Worm (Caenorhabditis elegans) whole organism, L4 larva: ENCODE results near the gene srg-30.

Experiments used
- T20F7.1 ChIP-seq: fragments of 200-800 bp; sonication (Bioruptor generic); optimal IDR thresholded peaks from 2 replicates; lab custom pipeline; 2018; ENCODE audit warnings: mild to moderate bottlenecking, missing genetic modification characterization, missing compliant biosample characterization
- Y5F2A.4 ChIP-seq: fragments of 200-800 bp; sonication (Bioruptor generic); optimal IDR thresholded peaks from 2 replicates; lab custom pipeline; 2018; ENCODE audit warnings: mild to moderate bottlenecking, missing genetic modification characterization, missing compliant biosample characterization
- aha-1 ChIP-seq: fragments of 150-350 bp; peaks from one replicate; lab custom pipeline; 2014; ENCODE audit warnings: missing biosample characterization, missing genetic modification characterization
- ceh-44 ChIP-seq: fragments of 200-800 bp; sonication (Bioruptor generic); IDR thresholded peaks from 2 replicates; pipeline ENCODE4 v1.3.6; 2022; ENCODE audit warnings: missing genetic modification reagents, missing genetic modification characterization, missing compliant biosample characterization
- ctbp-1 ChIP-seq: fragments of 200-800 bp; sonication (Bioruptor generic); IDR thresholded peaks from 2 replicates; pipeline ENCODE4 v1.3.6; 2022; ENCODE audit warnings: missing genetic modification reagents, missing genetic modification characterization, missing compliant biosample characterization
- daf-16 ChIP-seq, 3 experiments: sonication (generic microtip); optimal IDR thresholded peaks; 2 replicates each; lab custom pipeline; 2016 to 2017; ENCODE audit warnings: missing genetic modification characterization in 3 of 3, missing genetic modification reagents in 3 of 3, mild to moderate bottlenecking in 2 of 3, missing compliant biosample characterization in 2 of 3, missing biosample characterization in 1 of 3, moderate library complexity in 1 of 3
- dmd-6 ChIP-seq: fragments of 200-800 bp; sonication (Bioruptor generic); IDR thresholded peaks from 2 replicates; pipeline ENCODE4 v1.3.6; 2022; ENCODE audit warnings: missing genetic modification reagents, missing genetic modification characterization, missing compliant biosample characterization
- duxl-1 ChIP-seq: sonication (generic microtip); optimal IDR thresholded peaks from 2 replicates; lab custom pipeline; 2016; ENCODE audit warnings: mild to moderate bottlenecking, missing genetic modification characterization, moderate library complexity, missing compliant biosample characterization; ENCODE audit not compliant: poor library complexity
- dve-1 ChIP-seq: sonication (generic microtip); optimal IDR thresholded peaks from 2 replicates; lab custom pipeline; 2017; ENCODE audit warnings: antibody characterized with exemption, mild to moderate bottlenecking, missing genetic modification characterization, missing compliant biosample characterization; ENCODE audit not compliant: insufficient read depth
- hif-1 ChIP-seq, 2 experiments: sonication (generic microtip); optimal IDR thresholded peaks; 2 replicates each; lab custom pipeline; 2016 to 2017; ENCODE audit warnings: missing compliant biosample characterization in 2 of 2, missing genetic modification characterization in 2 of 2, missing genetic modification reagents in 2 of 2, missing genotype in 2 of 2, mild to moderate bottlenecking in 1 of 2
- hlh-11 ChIP-seq: fragments of 200-800 bp; sonication (Bioruptor generic); optimal IDR thresholded peaks from 2 replicates; lab custom pipeline; 2018; ENCODE audit warnings: mild to moderate bottlenecking, missing genetic modification characterization, missing compliant biosample characterization
- hlh-30 ChIP-seq: sonication (generic microtip); optimal IDR thresholded peaks from 2 replicates; lab custom pipeline; 2017; ENCODE audit warnings: antibody characterized with exemption, mild to moderate bottlenecking, missing genetic modification characterization, missing compliant biosample characterization; ENCODE audit not compliant: insufficient read depth
- lin-1 ChIP-seq: fragments of 200-800 bp; sonication (Bioruptor generic); IDR thresholded peaks from 2 replicates; pipeline ENCODE4 v1.3.6; 2022; ENCODE audit warnings: missing genetic modification reagents, missing genetic modification characterization, missing compliant biosample characterization
- lir-3 ChIP-seq: sonication (generic microtip); optimal IDR thresholded peaks from 2 replicates; lab custom pipeline; 2016; ENCODE audit warnings: mild to moderate bottlenecking, missing genetic modification characterization, missing compliant biosample characterization
- lsy-2 ChIP-seq, 2 experiments: fragments of 150-350 bp in 1 of 2; sonication (generic microtip) in 1 of 2; optimal IDR thresholded peaks; 2 replicates each; lab custom pipeline; 2014 to 2017; ENCODE audit warnings: missing biosample characterization in 2 of 2, missing genetic modification characterization in 2 of 2
- madf-9 ChIP-seq: fragments of 200-800 bp; sonication (Bioruptor generic); conservative IDR thresholded peaks from 2 replicates; pipeline ENCODE4 v1.3.6; 2022; ENCODE audit warnings: missing genetic modification reagents, missing genetic modification characterization, missing compliant biosample characterization
- mdt-29 ChIP-seq: fragments of 200-800 bp; sonication (Bioruptor generic); IDR thresholded peaks from 2 replicates; pipeline ENCODE4 v1.3.6; 2022; ENCODE audit warnings: missing genetic modification reagents, missing genetic modification characterization, missing compliant biosample characterization
- mep-1 ChIP-seq: fragments of 150-350 bp; sonication (generic microtip); optimal IDR thresholded peaks from 3 replicates; lab custom pipeline; 2014; ENCODE audit warnings: missing biosample characterization, missing genetic modification characterization
- mes-2 ChIP-seq: sonication (generic microtip); optimal IDR thresholded peaks from 2 replicates; lab custom pipeline; 2016; ENCODE audit warnings: missing genotype, mild to moderate bottlenecking, missing genetic modification characterization, missing compliant biosample characterization; ENCODE audit not compliant: poor library complexity, severe bottlenecking
- mxl-2 ChIP-seq: fragments of 200-800 bp; sonication (Bioruptor generic); conservative IDR thresholded peaks from 2 replicates; pipeline ENCODE4 v1.3.6; 2022; ENCODE audit warnings: missing genetic modification reagents, missing genetic modification characterization, missing compliant biosample characterization
- mxl-3 ChIP-seq: fragments of 200-800 bp; sonication (Bioruptor generic); optimal IDR thresholded peaks from 2 replicates; lab custom pipeline; 2018; ENCODE audit warnings: mild to moderate bottlenecking, missing genetic modification characterization, missing compliant biosample characterization
- nhr-102 ChIP-seq: sonication (generic microtip); optimal IDR thresholded peaks from 2 replicates; lab custom pipeline; 2016; ENCODE audit warnings: mild to moderate bottlenecking, missing genetic modification characterization, moderate library complexity, missing compliant biosample characterization
- nhr-28 ChIP-seq: fragments of 150-350 bp; optimal IDR thresholded peaks from 2 replicates; lab custom pipeline; 2014; ENCODE audit warnings: missing biosample characterization, missing genetic modification characterization
- nhr-41 ChIP-seq: fragments of 200-800 bp; sonication (Bioruptor generic); IDR thresholded peaks from 2 replicates; pipeline ENCODE4 v1.3.6; 2022; ENCODE audit warnings: missing genetic modification reagents, missing genetic modification characterization, missing compliant biosample characterization
- nhr-48 ChIP-seq: sonication (generic microtip); optimal IDR thresholded peaks from 2 replicates; lab custom pipeline; 2016; ENCODE audit warnings: mild to moderate bottlenecking, missing genetic modification characterization, missing compliant biosample characterization
- nhr-6 ChIP-seq: fragments of 150-350 bp; optimal IDR thresholded peaks from 2 replicates; lab custom pipeline; 2014; ENCODE audit warnings: missing biosample characterization, missing genetic modification characterization
- nhr-77 ChIP-seq: fragments of 150-350 bp; optimal IDR thresholded peaks from 2 replicates; lab custom pipeline; 2014; ENCODE audit warnings: missing biosample characterization, missing genetic modification characterization
- php-3 ChIP-seq: fragments of 200-800 bp; sonication (Bioruptor generic); IDR thresholded peaks from 2 replicates; pipeline ENCODE4 v1.3.6; 2022; ENCODE audit warnings: missing genetic modification reagents, missing genetic modification characterization, missing compliant biosample characterization
- pqm-1 ChIP-seq: sonication (generic microtip); optimal IDR thresholded peaks from 2 replicates; lab custom pipeline; 2017; ENCODE audit warnings: missing biosample characterization, missing genetic modification characterization
- rbr-2 ChIP-seq: sonication (generic microtip); optimal IDR thresholded peaks from 2 replicates; lab custom pipeline; 2016; ENCODE audit warnings: missing genotype, missing genetic modification characterization, missing compliant biosample characterization
- snpc-4 ChIP-seq: fragments of 150-350 bp; optimal IDR thresholded peaks from 2 replicates; lab custom pipeline; 2014; ENCODE audit warnings: missing biosample characterization, missing genetic modification characterization
- spr-1 ChIP-seq: sonication (generic microtip); optimal IDR thresholded peaks from 2 replicates; lab custom pipeline; 2016; ENCODE audit warnings: mild to moderate bottlenecking, missing genetic modification characterization, missing compliant biosample characterization
- tag-97 ChIP-seq: fragments of 200-800 bp; sonication (Bioruptor generic); IDR thresholded peaks from 2 replicates; pipeline ENCODE4 v1.3.6; 2022; ENCODE audit warnings: missing genetic modification characterization, missing compliant biosample characterization
- tra-1 ChIP-seq: fragments of 200-800 bp; sonication (Bioruptor generic); IDR thresholded peaks from 2 replicates; pipeline ENCODE4 v1.3.6; 2022; ENCODE audit warnings: missing genetic modification reagents, missing genetic modification characterization, missing compliant biosample characterization
- unc-130 ChIP-seq: sonication (generic microtip); optimal IDR thresholded peaks from 2 replicates; lab custom pipeline; 2016; ENCODE audit warnings: missing genetic modification reagents, missing genetic modification characterization, missing compliant biosample characterization
- unc-39 ChIP-seq: sonication (generic microtip); optimal IDR thresholded peaks from 2 replicates; lab custom pipeline; 2017; ENCODE audit warnings: missing biosample characterization, missing genetic modification characterization
- unc-62 ChIP-seq, 3 experiments: fragments of 150-350 bp in 1 of 3; sonication (generic microtip); optimal IDR thresholded peaks in 2 of 3; peaks in 1 of 3; 1 replicate in 1 of 3; 2 replicates in 2 of 3; lab custom pipeline; 2014 to 2017; ENCODE audit warnings: missing biosample characterization in 3 of 3, missing genetic modification characterization in 3 of 3, missing genetic modification reagents in 3 of 3, missing genotype in 1 of 3
- zfp-2 ChIP-seq: sonication (generic microtip); optimal IDR thresholded peaks from 2 replicates; lab custom pipeline; 2016; ENCODE audit warnings: mild to moderate bottlenecking, missing genetic modification characterization, missing compliant biosample characterization
- zip-2 ChIP-seq: fragments of 150-350 bp; optimal IDR thresholded peaks from 2 replicates; lab custom pipeline; 2014; ENCODE audit warnings: missing biosample characterization, missing genetic modification characterization

Gene srg-30

ce11 chrV:6709050-6709683, 9.0 kb downstream of the srg-30 start, which contains the start of gene dlst-1 (continued):
- TF ChIP-seq mdt-29 (GFP tag; lab: Robert Waterston, UW) (no peak), zfp-2 (tag; lab: Kevin White, UChicago) (no peak), hif-1 (tag; optimal IDR thresholded peaks at IDR 0.05; lab: Kevin White, UChicago) (no peak), zip-2 (tag; lab: Kevin White, UChicago) (no peak), aha-1 (tag; lab: Kevin White, UChicago) (no peak), nhr-6 (tag; lab: Kevin White, UChicago) (no peak), unc-39 (tag; lab: Kevin White, UChicago) (no peak), nhr-41 (GFP tag; lab: Robert Waterston, UW) (no peak), mxl-2 (GFP tag; lab: Robert Waterston, UW) (no peak), duxl-1 (peak; percentile 35), dve-1 (tag; lab: Kevin White, UChicago) (peak; percentile 45), snpc-4 (no peak), ctbp-1 (GFP tag; lab: Robert Waterston, UW) (no peak), unc-130 (GFP tag; lab: Kevin White, UChicago) (peak; percentile 33), Y5F2A.4 (GFP tag; lab: Kevin White, UChicago) (no peak), spr-1 (tag; lab: Kevin White, UChicago) (peak; percentile 35)

- peak; percentile 84 for TF ChIP-seq pqm-1 (tag; lab: Kevin White, UChicago)
- no peak for TF ChIP-seq unc-62 (GFP tag; optimal IDR thresholded peaks at IDR 0.05 in 1 of 2; lab: Kevin White, UChicago)
- TF ChIP-seq unc-62 (tag; optimal IDR thresholded peaks at IDR 0.05; lab: Kevin White, UChicago), result no peak
- peak; percentile 28 for TF ChIP-seq nhr-6 (tag; lab: Kevin White, UChicago)
- TF ChIP-seq mep-1 (tag; lab: Kevin White, UChicago), result peak; percentile 58
- 0 out of 2 replicates have a peak, but pooled peaks have one; percentile 7 for TF ChIP-seq php-3 (GFP tag; lab: Robert Waterston, UW)
- TF ChIP-seq lin-1 (GFP tag; lab: Robert Waterston, UW), result 0 out of 2 replicates have a peak, but pooled peaks have one; percentile 53
- peak; percentile 66 for TF ChIP-seq nhr-28 (tag; lab: Kevin White, UChicago)
- peak; percentile 81 for TF ChIP-seq dve-1 (tag; lab: Kevin White, UChicago)
- TF ChIP-seq nhr-48 (tag; lab: Kevin White, UChicago), result peak; percentile 6
- no peak for TF ChIP-seq rbr-2 (tag; lab: Kevin White, UChicago)
- peak; percentile 62 for TF ChIP-seq nhr-77 (tag; lab: Kevin White, UChicago)
- peak; percentile 30 for TF ChIP-seq nhr-102 (tag; lab: Kevin White, UChicago)
- TF ChIP-seq dmd-6 (GFP tag; lab: Robert Waterston, UW), result peak; percentile 76
- TF ChIP-seq madf-9, result no peak
- TF ChIP-seq lir-3 (tag; lab: Kevin White, UChicago), result no peak
- peak; percentile 79 for TF ChIP-seq T20F7.1 (GFP tag; lab: Kevin White, UChicago)
- TF ChIP-seq tag-97 (GFP tag; lab: Robert Waterston, UW), result no peak
- TF ChIP-seq hlh-11 (tag; lab: Kevin White, UChicago), result peak; percentile 66
- peak; percentile 39 for TF ChIP-seq mxl-3 (GFP tag; lab: Kevin White, UChicago)
- TF ChIP-seq hlh-30 (tag; lab: Kevin White, UChicago), result peak; percentile 44
- TF ChIP-seq mes-2 (tag; lab: Kevin White, UChicago), result peak; percentile 11
- no peak for TF ChIP-seq ceh-44 (GFP tag; lab: Robert Waterston, UW)
- TF ChIP-seq daf-16 (GFP tag; optimal IDR thresholded peaks at IDR 0.05; lab: Kevin White, UChicago), result no peak
- TF ChIP-seq daf-16 (tag; optimal IDR thresholded peaks at IDR 0.05; lab: Kevin White, UChicago), result peak; percentile 67
- peak in 1 of 2 experiments; percentile 48 for TF ChIP-seq lsy-2 (tag; optimal IDR thresholded peaks at IDR 0.05; lab: Kevin White, UChicago)
- 0 out of 2 replicates have a peak, but pooled peaks have one; percentile 33 for TF ChIP-seq tra-1
Measured at ce11 chrV:6706771-6707170, 11.4 kb downstream of the srg-30 start, which contains the start of gene W02F12.4. Gene W02F12.4 (minus strand): TSS chrV:6706934.
